Worm (Caenorhabditis elegans): ENCODE results near the gene dnj-9.
"Not testable (repeated sequence)": the region's sequence is repeated elsewhere in the genome, so short reads cannot be mapped to it uniquely, and the experiment has no call there.

The dnj-9 gene

DNA sequence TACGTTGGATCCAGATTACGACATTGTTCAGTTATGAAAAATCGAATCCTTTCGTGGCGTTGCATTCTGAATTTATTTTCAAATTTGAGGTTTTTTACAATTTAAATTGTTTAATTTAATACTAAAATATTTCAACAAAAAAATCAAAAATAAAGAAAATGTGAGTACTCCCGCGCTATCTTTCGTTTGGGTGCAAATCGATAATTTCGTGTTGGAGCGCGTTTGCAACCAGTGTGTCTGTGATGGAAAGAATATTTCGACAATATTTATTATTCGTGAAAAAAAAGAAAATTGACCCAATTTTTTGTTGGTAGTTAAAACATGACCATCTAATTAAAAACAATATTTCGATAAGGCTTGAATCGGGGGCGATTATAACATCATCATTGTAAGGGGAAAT lies 50.2 kb downstream of the dnj-9 start, which contains the start of gene R05F9.9 (continued):
- TF ChIP-seq egl-27 (tag; optimal IDR thresholded peaks at IDR 0.05) (no peak), zip-4 (GFP tag; optimal IDR thresholded peaks at IDR 0.05) (no peak), C16A3.4 (tag; optimal IDR thresholded peaks at IDR 0.05) (no peak), mep-1 (tag; optimal IDR thresholded peaks at IDR 0.05) (peak; percentile 62), hlh-4 (tag; optimal IDR thresholded peaks at IDR 0.05) (no peak), snpc-4 (tag; optimal IDR thresholded peaks at IDR 0.05) (no peak), fkh-8 (tag; optimal IDR thresholded peaks at IDR 0.05) (no peak), elt-3 (tag; optimal IDR thresholded peaks at IDR 0.05) (no peak), tlp-1 (tag; optimal IDR thresholded peaks at IDR 0.05) (no peak), unc-30 (tag; optimal IDR thresholded peaks at IDR 0.05) (no peak), alr-1 (tag; optimal IDR thresholded peaks at IDR 0.05; ENCODE audit: borderline replicate concordance) (no peak), xbp-1 (tag; optimal IDR thresholded peaks at IDR 0.05) (peak; percentile 7), isw-1 (GFP tag; IDR thresholded peaks at IDR 0.05) (no peak), ceh-8 (GFP tag; optimal IDR thresholded peaks at IDR 0.05) (no peak), blmp-1 (tag; optimal IDR thresholded peaks at IDR 0.05) (peak; percentile 37), irx-1 (tag; optimal IDR thresholded peaks at IDR 0.05) (no peak), fkh-4 (tag; optimal IDR thresholded peaks at IDR 0.05; ENCODE audit: borderline replicate concordance) (no peak), aly-2 (tag; optimal IDR thresholded peaks at IDR 0.05) (peak; percentile 24), swsn-7 (tag; optimal IDR thresholded peaks at IDR 0.05) (no peak), snu-23 (GFP tag; optimal IDR thresholded peaks at IDR 0.05) (peak; percentile 48), ceh-63 (GFP tag; optimal IDR thresholded peaks at IDR 0.05) (no peak), jun-1 (tag; optimal IDR thresholded peaks at IDR 0.05) (no peak), nhr-28 (tag; optimal IDR thresholded peaks at IDR 0.05) (no peak), nhr-47 (tag; optimal IDR thresholded peaks at IDR 0.05) (peak; percentile 3), ztf-11 (tag; optimal IDR thresholded peaks at IDR 0.05) (no peak), sox-4 (tag; optimal IDR thresholded peaks at IDR 0.05) (no peak), hlh-17 (GFP tag; optimal IDR thresholded peaks at IDR 0.05; ENCODE audit: borderline replicate concordance) (no peak), mab-9 (GFP tag; IDR thresholded peaks at IDR 0.05) (no peak), ceh-90 (tag; optimal IDR thresholded peaks at IDR 0.05) (no peak), fos-1 (tag; optimal IDR thresholded peaks at IDR 0.05) (no peak), lin-15B (tag; optimal IDR thresholded peaks at IDR 0.05) (no peak), tbx-2 (tag; optimal IDR thresholded peaks at IDR 0.05) (peak; percentile 3), elt-2 (tag; optimal IDR thresholded peaks at IDR 0.05) (peak; percentile 71), ets-5 (GFP tag; IDR thresholded peaks at IDR 0.05) (no peak), dsc-1 (tag; optimal IDR thresholded peaks at IDR 0.05) (no peak), nhr-77 (tag; optimal IDR thresholded peaks at IDR 0.05) (no peak), nhr-90 (tag; optimal IDR thresholded peaks at IDR 0.05; ENCODE audit: poor library complexity) (peak; percentile 4), ces-1 (GFP tag; optimal IDR thresholded peaks at IDR 0.05) (no peak), ceh-82 (tag; optimal IDR thresholded peaks at IDR 0.05) (peak in 1 of 3 experiments; percentile 40), grh-1 (GFP tag; IDR thresholded peaks at IDR 0.05) (no peak), pag-3 (tag; optimal IDR thresholded peaks at IDR 0.05; ENCODE audit: borderline replicate concordance, insufficient read depth) (no peak), nhr-237 (tag; optimal IDR thresholded peaks at IDR 0.05) (no peak), lin-39 (tag; optimal IDR thresholded peaks at IDR 0.05) (no peak), nhr-71 (tag; optimal IDR thresholded peaks at IDR 0.05) (peak; percentile 52)

ce11 chrII:4903696-4904095 lies 51.8 kb downstream of the dnj-9 start, which contains the start of gene sgt-1:
sgt-1 (minus strand) TSS chrII:4903796.
- TF ChIP-seq unc-98 (GFP tag; IDR thresholded peaks at IDR 0.05); sox-4 (tag; optimal IDR thresholded peaks at IDR 0.05); efl-3 (GFP tag; optimal IDR thresholded peaks at IDR 0.05): not testable (repeated sequence)

Data from whole organism, L1 larva.